In the genomic region with DNA sequence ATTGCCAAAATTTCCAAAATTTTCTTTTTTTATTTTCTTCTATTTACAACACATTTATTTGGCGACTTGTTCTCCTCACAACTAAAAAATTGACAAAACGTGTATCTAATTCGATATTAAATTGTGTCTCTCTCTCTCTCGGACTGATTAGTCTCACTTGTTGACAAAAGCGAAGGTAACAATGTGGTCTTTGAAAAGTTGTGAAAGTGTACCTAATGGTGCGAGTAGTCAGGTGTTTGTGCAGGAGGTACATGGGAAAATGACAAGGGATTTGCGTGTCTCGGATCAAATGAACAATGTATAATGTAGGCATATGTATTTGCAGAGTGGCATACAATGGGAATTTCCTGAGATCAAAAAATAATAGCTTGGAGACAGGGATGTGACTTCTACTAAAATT, we compare ENCODE assay signal across 5 worm cellular contexts.
TF ChIP-seq lines count a peak whose summit lies in the region.

No protein-coding gene starts in this region.

TF ChIP-seq in whole organism, L1 larva, 84 proteins besides CTCF, POLR2A, EP300 and RAD21:
- TF ChIP-seq nhr-71 (tag; optimal IDR thresholded peaks at IDR 0.05; lab: Kevin White, UChicago) (peak; percentile 22), mdl-1 (tag; optimal IDR thresholded peaks at IDR 0.05; lab: Kevin White, UChicago) (peak in 1 of 2 experiments; percentile 5), ets-5 (GFP tag; IDR thresholded peaks at IDR 0.05; lab: Robert Waterston, UW) (no peak), elt-3 (tag; optimal IDR thresholded peaks at IDR 0.05; lab: Kevin White, UChicago) (peak in 1 of 6 experiments; percentile 25), fkh-4 (tag; optimal IDR thresholded peaks at IDR 0.05; lab: Kevin White, UChicago; ENCODE audit: borderline replicate concordance) (no peak), fkh-8 (tag; optimal IDR thresholded peaks at IDR 0.05; lab: Kevin White, UChicago) (peak; percentile 19), nhr-20 (tag; optimal IDR thresholded peaks at IDR 0.05; lab: Kevin White, UChicago) (peak; percentile 35), blmp-1 (tag; optimal IDR thresholded peaks at IDR 0.05; lab: Kevin White, UChicago) (peak; percentile 79), unc-30 (tag; optimal IDR thresholded peaks at IDR 0.05; lab: Kevin White, UChicago) (no peak), elt-2 (tag; optimal IDR thresholded peaks at IDR 0.05; lab: Kevin White, UChicago) (peak; percentile 14), lin-35 (GFP tag; optimal IDR thresholded peaks at IDR 0.05; lab: Kevin White, UChicago) (peak in 1 of 2 experiments; percentile 48), lsy-2 (tag; optimal IDR thresholded peaks at IDR 0.05; lab: Kevin White, UChicago) (no peak)

TF ChIP-seq in whole organism, L2 larva, 48 proteins besides CTCF, POLR2A, EP300 and RAD21:
- TF ChIP-seq egl-27 (tag; optimal IDR thresholded peaks at IDR 0.05; lab: Kevin White, UChicago): no peak
- no peak for TF ChIP-seq ZK546.5 (tag; optimal IDR thresholded peaks at IDR 0.05; lab: Kevin White, UChicago)
- TF ChIP-seq nhr-12 (tag; optimal IDR thresholded peaks at IDR 0.05; lab: Kevin White, UChicago): no peak
- TF ChIP-seq unc-39 (tag; optimal IDR thresholded peaks at IDR 0.05; lab: Kevin White, UChicago): no peak
- peak; percentile 67 for TF ChIP-seq nhr-129 (tag; optimal IDR thresholded peaks at IDR 0.05; lab: Kevin White, UChicago)
- no peak for TF ChIP-seq blmp-1 (tag; optimal IDR thresholded peaks at IDR 0.05; lab: Kevin White, UChicago; ENCODE audit: insufficient read depth)
- no peak for TF ChIP-seq lsy-2 (tag; optimal IDR thresholded peaks at IDR 0.05; lab: Kevin White, UChicago)

TF ChIP-seq in whole organism, L3 larva, 47 proteins besides CTCF, POLR2A, EP300 and RAD21:
- TF ChIP-seq nhr-28 (tag; optimal IDR thresholded peaks at IDR 0.05; lab: Kevin White, UChicago): no peak
- TF ChIP-seq pha-4 (tag; optimal IDR thresholded peaks at IDR 0.05; lab: Kevin White, UChicago): peak; percentile 87
- peak; percentile 14 for TF ChIP-seq pqm-1 (tag; optimal IDR thresholded peaks at IDR 0.05; lab: Kevin White, UChicago)
- TF ChIP-seq eor-1 (tag; optimal IDR thresholded peaks at IDR 0.05; lab: Kevin White, UChicago): no peak
- no peak for TF ChIP-seq hmg-11 (tag; optimal IDR thresholded peaks at IDR 0.05; lab: Kevin White, UChicago)
- TF ChIP-seq nhr-77 (tag; optimal IDR thresholded peaks at IDR 0.05; lab: Kevin White, UChicago): no peak
- TF ChIP-seq fkh-10 (GFP tag; optimal IDR thresholded peaks at IDR 0.05; lab: Kevin White, UChicago): no peak

TF ChIP-seq in whole organism, L4 larva, 104 proteins besides CTCF, POLR2A, EP300 and RAD21:
- no peak for TF ChIP-seq nhr-111 (GFP tag; optimal IDR thresholded peaks at IDR 0.05; lab: Kevin White, UChicago)
- TF ChIP-seq daf-16 (GFP tag; optimal IDR thresholded peaks at IDR 0.05; lab: Kevin White, UChicago): no peak
- TF ChIP-seq daf-16 (tag; optimal IDR thresholded peaks at IDR 0.05; lab: Kevin White, UChicago): peak; percentile 61
- TF ChIP-seq nhr-11 (tag; optimal IDR thresholded peaks at IDR 0.05; lab: Kevin White, UChicago): peak; percentile 11
- TF ChIP-seq dve-1 (tag; optimal IDR thresholded peaks at IDR 0.05; lab: Kevin White, UChicago; ENCODE audit: insufficient read depth): peak; percentile 13
- peak; percentile 48 for TF ChIP-seq nhr-28 (tag; optimal IDR thresholded peaks at IDR 0.05; lab: Kevin White, UChicago)
- peak in 1 of 2 experiments; percentile 33 for TF ChIP-seq unc-62 (GFP tag; optimal IDR thresholded peaks at IDR 0.05 in 1 of 2; lab: Kevin White, UChicago)
- no peak for TF ChIP-seq unc-62 (tag; optimal IDR thresholded peaks at IDR 0.05; lab: Kevin White, UChicago)
- TF ChIP-seq Y75B8A.6 (GFP tag; IDR thresholded peaks at IDR 0.05; lab: Robert Waterston, UW): no peak

TF ChIP-seq in whole organism, young adult, 124 proteins besides CTCF, POLR2A, EP300 and RAD21:
- TF ChIP-seq nhr-80 (tag; optimal IDR thresholded peaks at IDR 0.05; lab: Kevin White, UChicago) (peak; percentile 5), dpff-1 (tag; optimal IDR thresholded peaks at IDR 0.05; lab: Kevin White, UChicago) (no peak)
TF ChIP-seq in whole organism, young adult: peak in this region for 1.
